Fruit fly (Drosophila melanogaster) whole organism, embryonic: ENCODE results near the gene Prx4.

ENCODE experiments used
- Atf6 ChIP-seq: fragments of 200-800 bp; sonication (Bioruptor generic); IDR thresholded peaks from 2 replicates; pipeline ENCODE4 v1.3.6; 2022; ENCODE audit warnings: missing biosample characterization, missing genetic modification characterization
- Bdp1 ChIP-seq: fragments of 200-800 bp; sonication (Bioruptor generic); optimal IDR thresholded peaks from 3 replicates; lab custom pipeline; 2016; ENCODE audit warnings: missing biosample characterization, missing genetic modification characterization
- BtbVII ChIP-seq: fragments of 200-800 bp; sonication (Bioruptor generic); optimal IDR thresholded peaks from 3 replicates; lab custom pipeline; 2017; ENCODE audit warnings: missing biosample characterization, mild to moderate bottlenecking, missing genetic modification characterization
- CG11560 ChIP-seq: fragments of 200-800 bp; sonication (Bioruptor generic); IDR thresholded peaks from 3 replicates; pipeline ENCODE4 v1.3.6; 2022; ENCODE audit warnings: missing biosample characterization, missing genetic modification characterization
- CG12299 ChIP-seq: fragments of 200-800 bp; sonication (Bioruptor generic); optimal IDR thresholded peaks from 2 replicates; lab custom pipeline; 2018; ENCODE audit warnings: missing biosample characterization, mild to moderate bottlenecking, missing genetic modification characterization
- CG1233 ChIP-seq: fragments of 200-800 bp; sonication (Bioruptor generic); optimal IDR thresholded peaks from 4 replicates; lab custom pipeline; 2018; ENCODE audit warnings: missing biosample characterization, mild to moderate bottlenecking, missing genetic modification characterization
- CG13775 ChIP-seq: fragments of 200-800 bp; sonication (Bioruptor generic); optimal IDR thresholded peaks from 3 replicates; lab custom pipeline; 2017; ENCODE audit warnings: missing biosample characterization, mild to moderate bottlenecking, missing genetic modification characterization
- CG14965 ChIP-seq: fragments of 200-800 bp; sonication (Bioruptor generic); optimal IDR thresholded peaks from 2 replicates; lab custom pipeline; 2016; ENCODE audit warnings: missing biosample characterization, missing genetic modification characterization, borderline replicate concordance
- CG15479 ChIP-seq: fragments of 200-800 bp; sonication (Bioruptor generic); optimal IDR thresholded peaks from 3 replicates; lab custom pipeline; 2019; ENCODE audit warnings: missing biosample characterization, mild to moderate bottlenecking, missing genetic modification characterization, moderate library complexity
- CG17359 ChIP-seq: fragments of 200-800 bp; sonication (Bioruptor generic); optimal IDR thresholded peaks from 3 replicates; lab custom pipeline; 2018; ENCODE audit warnings: missing biosample characterization, mild to moderate bottlenecking, missing genetic modification characterization, moderate library complexity
- CG17385 ChIP-seq: fragments of 200-800 bp; sonication (Bioruptor generic); optimal IDR thresholded peaks from 3 replicates; lab custom pipeline; 2018; ENCODE audit warnings: missing biosample characterization, mild to moderate bottlenecking, missing genetic modification characterization
- CG2199 ChIP-seq: fragments of 200-800 bp; sonication (Bioruptor generic); IDR thresholded peaks from 3 replicates; pipeline ENCODE4 v1.3.6; 2022; ENCODE audit warnings: missing biosample characterization, missing genetic modification characterization
- CG2875 ChIP-seq: fragments of 200-800 bp; sonication (Bioruptor generic); optimal IDR thresholded peaks from 2 replicates; lab custom pipeline; 2017; ENCODE audit warnings: missing biosample characterization, mild to moderate bottlenecking, missing genetic modification characterization, missing genetic modification reagents
- CG30431 ChIP-seq: fragments of 200-800 bp; sonication (Bioruptor generic); optimal IDR thresholded peaks from 2 replicates; lab custom pipeline; 2017; ENCODE audit warnings: missing biosample characterization, missing genetic modification characterization
- CG3065 ChIP-seq: fragments of 200-800 bp; sonication (Bioruptor generic); optimal IDR thresholded peaks from 2 replicates; lab custom pipeline; 2016; ENCODE audit warnings: missing biosample characterization, missing genetic modification characterization
- CG3407 ChIP-seq: fragments of 200-800 bp; sonication (Bioruptor generic); optimal IDR thresholded peaks from 2 replicates; lab custom pipeline; 2018; ENCODE audit warnings: missing biosample characterization, mild to moderate bottlenecking, missing genetic modification characterization
- CG3726 ChIP-seq: fragments of 200-800 bp; sonication (Bioruptor generic); IDR thresholded peaks from 3 replicates; pipeline ENCODE4, ENCODE4 v1.3.6; 2022; ENCODE audit warnings: missing biosample characterization, missing genetic modification characterization
- CG42726 ChIP-seq: fragments of 200-800 bp; sonication (Bioruptor generic); IDR thresholded peaks from 2 replicates; pipeline ENCODE4 v1.3.6; 2022; ENCODE audit warnings: missing biosample characterization, missing genetic modification characterization; ENCODE audit not compliant: partially characterized antibody
- CG6272 ChIP-seq: fragments of 200-800 bp; sonication (Bioruptor generic); IDR thresholded peaks from 2 replicates; pipeline ENCODE4 v1.3.6; 2022; ENCODE audit warnings: missing biosample characterization, missing genetic modification characterization
- CG7839 ChIP-seq: fragments of 200-800 bp; sonication (Bioruptor generic); optimal IDR thresholded peaks from 3 replicates; lab custom pipeline; 2018; ENCODE audit warnings: missing biosample characterization, mild to moderate bottlenecking, missing genetic modification characterization, moderate library complexity
- CG9727 ChIP-seq: fragments of 200-800 bp; sonication (Bioruptor generic); optimal IDR thresholded peaks from 3 replicates; lab custom pipeline; 2017; ENCODE audit warnings: missing biosample characterization, mild to moderate bottlenecking, missing genetic modification characterization
- CHES-1-like ChIP-seq: fragments of 200-800 bp; sonication (Bioruptor generic); optimal IDR thresholded peaks from 2 replicates; lab custom pipeline; 2016; ENCODE audit warnings: missing biosample characterization, missing genetic modification characterization
- Dll ChIP-seq: fragments of 200-800 bp; sonication (Bioruptor generic); IDR thresholded peaks from 4 replicates; pipeline ENCODE4 v1.3.6; 2022; ENCODE audit warnings: missing biosample characterization, missing genetic modification characterization; ENCODE audit not compliant: partially characterized antibody
- Eip74EF ChIP-seq, 2 experiments: fragments of 200-800 bp in 1 of 2; fragments of >200 bp in 1 of 2; sonication (Bioruptor generic) in 1 of 2; optimal IDR thresholded peaks; 2 replicates each; lab custom pipeline; 2017 to 2019; ENCODE audit warnings: missing biosample characterization in 2 of 2, missing genetic modification characterization in 2 of 2, mild to moderate bottlenecking in 1 of 2, moderate library complexity in 1 of 2
- HLH4C ChIP-seq: fragments of 200-800 bp; sonication (Bioruptor generic); IDR thresholded peaks from 3 replicates; pipeline ENCODE4 v1.3.6; 2022; ENCODE audit warnings: missing biosample characterization, missing genetic modification characterization; ENCODE audit not compliant: partially characterized antibody
- Hr3 ChIP-seq: fragments of 200-800 bp; sonication (Bioruptor generic); optimal IDR thresholded peaks from 3 replicates; lab custom pipeline; 2016; ENCODE audit warnings: missing biosample characterization, missing genetic modification characterization
- Hr51 ChIP-seq, 2 experiments: fragments of 200-800 bp; sonication (Bioruptor generic); optimal IDR thresholded peaks; 2 replicates in 1 of 2; 3 replicates in 1 of 2; lab custom pipeline; 2016 to 2018; ENCODE audit warnings: missing biosample characterization in 2 of 2, missing genetic modification characterization in 2 of 2, mild to moderate bottlenecking in 1 of 2, moderate library complexity in 1 of 2
- Hsf ChIP-seq: fragments of 200-800 bp; sonication (Bioruptor generic); optimal IDR thresholded peaks from 3 replicates; lab custom pipeline; 2016; ENCODE audit warnings: missing biosample characterization, missing genetic modification characterization
- Myb ChIP-seq: fragments of 200-800 bp; sonication (Bioruptor generic); optimal IDR thresholded peaks from 2 replicates; lab custom pipeline; 2016; ENCODE audit warnings: missing biosample characterization, missing genetic modification characterization
- NC2β ChIP-seq: fragments of 200-800 bp; sonication (Bioruptor generic); optimal IDR thresholded peaks from 2 replicates; lab custom pipeline; 2016; ENCODE audit warnings: missing biosample characterization, missing genetic modification characterization
- NfI ChIP-seq: fragments of 200-800 bp; sonication (Bioruptor generic); optimal IDR thresholded peaks from 3 replicates; lab custom pipeline; 2018; ENCODE audit warnings: missing biosample characterization, mild to moderate bottlenecking, missing genetic modification characterization, moderate library complexity
- PHDP ChIP-seq: fragments of 200-800 bp; sonication (Bioruptor generic); optimal IDR thresholded peaks from 3 replicates; lab custom pipeline; 2018; ENCODE audit warnings: missing biosample characterization, mild to moderate bottlenecking, missing genetic modification characterization, moderate library complexity
- Trl ChIP-seq, 3 experiments: fragments of >200 bp in 2 of 3; fragments of 200-800 bp in 1 of 3; sonication (Bioruptor generic) in 1 of 3; optimal IDR thresholded peaks; 2 replicates in 1 of 3; 3 replicates in 2 of 3; lab custom pipeline; 2016 to 2017; ENCODE audit warnings: missing biosample characterization in 1 of 3, missing genetic modification characterization in 1 of 3
- bbx ChIP-seq: fragments of 200-800 bp; sonication (Bioruptor generic); IDR thresholded peaks from 2 replicates; pipeline ENCODE4 v1.3.6; 2022; ENCODE audit warnings: missing biosample characterization, missing genetic modification characterization; ENCODE audit not compliant: partially characterized antibody
- cwo ChIP-seq: fragments of 200-800 bp; sonication (Bioruptor generic); optimal IDR thresholded peaks from 3 replicates; lab custom pipeline; 2017; ENCODE audit warnings: missing biosample characterization, missing genetic modification characterization, mild to moderate bottlenecking, moderate library complexity, missing genetic modification reagents
- ewg ChIP-seq: fragments of 200-800 bp; sonication (Bioruptor generic); optimal IDR thresholded peaks from 3 replicates; lab custom pipeline; 2017; ENCODE audit warnings: mild to moderate bottlenecking, missing biosample characterization, missing genetic modification reagents, missing genetic modification characterization
- gem ChIP-seq: fragments of 200-800 bp; sonication (Bioruptor generic); optimal IDR thresholded peaks from 2 replicates; lab custom pipeline; 2019; ENCODE audit warnings: missing biosample characterization, mild to moderate bottlenecking, missing genetic modification characterization, moderate library complexity
- klu ChIP-seq: fragments of 200-800 bp; sonication (Bioruptor generic); IDR thresholded peaks from 2 replicates; pipeline ENCODE4 v1.3.6; 2022; ENCODE audit warnings: missing biosample characterization, missing genetic modification characterization
- luna ChIP-seq: fragments of 200-800 bp; sonication (Bioruptor generic); optimal IDR thresholded peaks from 2 replicates; lab custom pipeline; 2016; ENCODE audit warnings: missing biosample characterization, missing genetic modification characterization
- mirr ChIP-seq: fragments of 200-800 bp; sonication (Bioruptor generic); optimal IDR thresholded peaks from 3 replicates; lab custom pipeline; 2018; ENCODE audit warnings: missing biosample characterization, mild to moderate bottlenecking, missing genetic modification characterization
- prd ChIP-seq, 3 experiments: fragments of >200 bp in 2 of 3; fragments of 200-800 bp in 1 of 3; sonication (Bioruptor generic) in 1 of 3; optimal IDR thresholded peaks in 2 of 3; IDR thresholded peaks in 1 of 3; 2 replicates in 2 of 3; 3 replicates in 1 of 3; pipeline versions ENCODE4 v1.3.6 to Lab custom; 2017 to 2022; ENCODE audit warnings: missing biosample characterization in 1 of 3, missing genetic modification characterization in 1 of 3
- sd ChIP-seq: fragments of 200-800 bp; sonication (Bioruptor generic); optimal IDR thresholded peaks from 3 replicates; lab custom pipeline; 2018; ENCODE audit warnings: missing biosample characterization, mild to moderate bottlenecking, missing genetic modification characterization, moderate library complexity
- slbo ChIP-seq: fragments of 200-800 bp; sonication (Bioruptor generic); IDR thresholded peaks from 2 replicates; pipeline ENCODE4 v1.3.6; 2022; ENCODE audit warnings: missing biosample characterization, missing genetic modification characterization
- tgo ChIP-seq: fragments of 200-800 bp; sonication (Bioruptor generic); IDR thresholded peaks from 3 replicates; pipeline ENCODE4 v1.3.6; 2022; ENCODE audit warnings: missing biosample characterization, missing genetic modification characterization
- toy ChIP-seq: fragments of 200-800 bp; sonication (Bioruptor generic); IDR thresholded peaks from 2 replicates; pipeline ENCODE4 v1.3.6; 2022; ENCODE audit warnings: missing biosample characterization, missing genetic modification characterization
- z ChIP-seq: fragments of 200-800 bp; sonication (Bioruptor generic); IDR thresholded peaks from 3 replicates; pipeline ENCODE4 v1.3.6; 2022; ENCODE audit warnings: missing biosample characterization, missing genetic modification characterization
- zf30C ChIP-seq: fragments of 200-800 bp; sonication (Bioruptor generic); optimal IDR thresholded peaks from 3 replicates; lab custom pipeline; 2018; ENCODE audit warnings: missing biosample characterization, mild to moderate bottlenecking, missing genetic modification characterization

The Prx4 gene

DNA sequence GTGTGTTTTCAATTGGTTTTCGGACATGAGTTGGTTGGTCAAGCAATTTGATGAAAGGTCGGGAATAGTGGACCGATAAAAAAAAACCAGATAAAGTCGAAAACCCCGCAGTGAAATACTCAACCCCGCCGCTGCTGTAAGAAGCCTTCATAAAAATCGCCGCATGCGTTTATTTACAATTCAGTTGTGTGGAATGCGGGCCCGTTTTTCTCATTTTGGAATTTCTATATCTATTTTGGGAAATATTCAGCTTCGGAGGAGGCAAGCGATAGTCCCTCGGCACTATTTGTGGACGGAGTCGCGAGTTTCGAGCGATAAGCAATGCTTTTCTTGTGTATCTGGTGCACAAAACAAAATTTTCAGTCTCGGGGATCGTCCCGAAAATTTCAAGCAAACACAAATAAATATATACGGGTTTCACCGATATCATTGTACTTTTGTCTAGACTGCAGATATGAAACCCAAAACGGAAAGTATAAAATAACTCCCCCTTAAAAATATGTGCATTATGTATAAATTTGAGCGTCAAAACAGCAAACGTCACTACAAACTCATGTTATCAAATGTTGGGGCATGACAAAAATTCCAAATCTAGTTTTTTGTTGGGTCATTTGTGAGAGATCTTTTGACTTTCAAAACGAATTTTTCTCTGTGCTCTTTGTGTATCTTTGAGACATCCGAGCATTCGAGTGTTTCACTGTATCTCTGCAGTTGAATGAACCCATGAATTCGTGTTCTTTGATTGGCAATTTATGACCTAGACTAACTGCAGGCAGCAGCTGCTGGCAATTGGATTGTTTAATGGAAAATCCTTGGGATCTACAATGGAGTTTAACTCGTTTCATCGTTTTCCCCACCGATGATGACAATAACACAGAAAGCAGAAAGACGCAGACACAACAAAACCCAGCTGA is 17.1 kb downstream of the Prx4 start (continued):
- TF ChIP-seq Trl (optimal IDR thresholded peaks at IDR 0.05; lab: Kevin White, UChicago) (no peak), Trl (GFP tag; optimal IDR thresholded peaks at IDR 0.05; lab: Kevin White, UChicago) (no peak), CG13775 (no peak), Hsf (GFP tag; lab: Kevin White, UChicago) (peak; percentile 11), mirr (GFP tag; lab: Kevin White, UChicago) (no peak), Hr3 (peak; percentile 46), Eip74EF (GFP tag; optimal IDR thresholded peaks at IDR 0.05; lab: Kevin White, UChicago) (no peak), CG17359 (tag; lab: Kevin White, UChicago) (peak; percentile 6), CG12299 (peak; percentile 20), CG42726 (no peak), CG1233 (GFP tag; lab: Kevin White, UChicago) (peak; percentile 13), Myb (GFP tag; lab: Kevin White, UChicago) (no peak), CG30431 (GFP tag; lab: Kevin White, UChicago) (no peak), klu (no peak), luna (GFP tag; lab: Kevin White, UChicago) (no peak), NC2β (GFP tag; lab: Kevin White, UChicago) (peak; percentile 8), sd (tag; lab: Kevin White, UChicago) (peak; percentile 98), Bdp1 (GFP tag; lab: Kevin White, UChicago) (no peak), CG15479 (GFP tag; lab: Kevin White, UChicago) (peak; percentile 94), BtbVII (GFP tag; lab: Kevin White, UChicago) (peak; percentile 1), CG11560 (tag; lab: Robert Waterston, UW) (no peak), CG3726 (GFP tag; lab: Robert Waterston, UW) (no peak), toy (GFP tag; lab: Robert Waterston, UW) (no peak), CG6272 (GFP tag; lab: Robert Waterston, UW) (no peak), tgo (GFP tag; lab: Robert Waterston, UW) (no peak), ewg (GFP tag; lab: Kevin White, UChicago) (no peak), CG3407 (GFP tag; lab: Kevin White, UChicago) (no peak), z (GFP tag; lab: Robert Waterston, UW) (0 out of 3 replicates have a peak, but pooled peaks have one; percentile 8), Dll (GFP tag; lab: Robert Waterston, UW) (no peak), zf30C (GFP tag; lab: Kevin White, UChicago) (peak; percentile 87), Hr51 (GFP tag; optimal IDR thresholded peaks at IDR 0.05; lab: Kevin White, UChicago) (peak in 1 of 2 experiments; percentile 28), slbo (GFP tag; lab: Robert Waterston, UW) (no peak), CG2875 (GFP tag; lab: Kevin White, UChicago) (peak; percentile 19), CG17385 (GFP tag; lab: Kevin White, UChicago) (no peak), CG9727 (GFP tag; lab: Kevin White, UChicago) (peak; percentile 24), CG14965 (GFP tag; lab: Kevin White, UChicago) (no peak), PHDP (peak; percentile 9), CHES-1-like (GFP tag; lab: Kevin White, UChicago) (no peak), bbx (GFP tag; lab: Robert Waterston, UW) (no peak), HLH4C (GFP tag; lab: Robert Waterston, UW) (no peak), CG7839 (tag; lab: Kevin White, UChicago) (peak; percentile 8), NfI (GFP tag; lab: Kevin White, UChicago) (no peak), cwo (no peak), CG2199 (GFP tag; lab: Robert Waterston, UW) (peak; percentile 97), Atf6 (GFP tag; lab: Robert Waterston, UW) (no peak), gem (tag; lab: Kevin White, UChicago) (peak; percentile 61), CG3065 (GFP tag; lab: Kevin White, UChicago) (no peak), prd (optimal IDR thresholded peaks at IDR 0.05; lab: Kevin White, UChicago) (no peak), prd (GFP tag; IDR thresholded peaks at IDR 0.05; lab: Robert Waterston, UW) (no peak)
